Fruit fly (Drosophila melanogaster) whole organism: ENCODE data around the gene Scr.

Experiments
- CG8478 ChIP-seq: fragments of >200 bp; optimal IDR thresholded peaks from 2 replicates; lab custom pipeline; 2018; ENCODE audit warnings: inconsistent platforms
- pan ChIP-seq: fragments of >200 bp; optimal IDR thresholded peaks from 2 replicates; lab custom pipeline; 2017
- psq ChIP-seq: fragments of >200 bp; optimal IDR thresholded peaks from 2 replicates; lab custom pipeline; 2017
- usp ChIP-seq: fragments of >200 bp; optimal IDR thresholded peaks from 2 replicates; lab custom pipeline; 2017; ENCODE audit warnings: missing biosample characterization, missing genetic modification characterization, mixed read lengths

dm6 chr3R:6817200-6817599 lies 32.6 kb downstream of the Scr start:
- no peak for TF ChIP-seq psq (lab: Kevin White, UChicago)
- no peak for TF ChIP-seq CG8478 (lab: Kevin White, UChicago)
- TF ChIP-seq pan: no peak
- no peak for TF ChIP-seq usp (GFP tag; lab: Kevin White, UChicago)
